Fruit fly (Drosophila melanogaster) whole organism, larva: ENCODE measurements around the gene CG32369.

Source experiments
- noc ChIP-seq: fragments of 200-800 bp; sonication (Bioruptor generic); optimal IDR thresholded peaks from 3 replicates; lab custom pipeline; 2019; ENCODE audit warnings: missing biosample characterization, mild to moderate bottlenecking, missing genetic modification characterization, moderate library complexity

The CG32369 gene

dm6 chr3L:7821615-7822574 lies 12.3 kb upstream of the CG32369 start:
- no peak for TF ChIP-seq noc (tag; lab: Kevin White, UChicago)

- TF ChIP-seq noc (tag; lab: Kevin White, UChicago), result no peak
These were observed 11.5 kb upstream of the CG32369 start for dm6 chr3L:7821169-7821568.

DNA sequence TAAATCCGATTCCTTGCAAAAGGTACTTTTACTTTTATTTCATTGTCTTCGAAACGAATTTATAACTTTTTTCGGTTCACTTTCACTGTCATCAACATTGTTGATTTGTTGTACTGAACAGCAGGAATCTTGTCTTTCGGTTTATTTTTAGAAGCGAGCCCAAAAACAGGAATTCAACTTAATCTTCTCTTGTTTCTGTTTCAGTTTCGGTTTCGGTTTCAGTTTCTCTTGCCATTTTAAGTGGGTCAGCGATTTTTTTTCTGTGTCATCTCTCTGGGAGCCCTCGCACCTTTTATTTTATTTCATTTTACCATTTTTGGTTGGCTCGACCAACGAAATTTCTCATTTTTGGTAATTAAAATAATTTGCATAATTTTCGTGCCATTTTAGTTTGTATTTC lies 10.6 kb upstream of the CG32369 start:
- no peak for TF ChIP-seq noc (tag; lab: Kevin White, UChicago)

DNA sequence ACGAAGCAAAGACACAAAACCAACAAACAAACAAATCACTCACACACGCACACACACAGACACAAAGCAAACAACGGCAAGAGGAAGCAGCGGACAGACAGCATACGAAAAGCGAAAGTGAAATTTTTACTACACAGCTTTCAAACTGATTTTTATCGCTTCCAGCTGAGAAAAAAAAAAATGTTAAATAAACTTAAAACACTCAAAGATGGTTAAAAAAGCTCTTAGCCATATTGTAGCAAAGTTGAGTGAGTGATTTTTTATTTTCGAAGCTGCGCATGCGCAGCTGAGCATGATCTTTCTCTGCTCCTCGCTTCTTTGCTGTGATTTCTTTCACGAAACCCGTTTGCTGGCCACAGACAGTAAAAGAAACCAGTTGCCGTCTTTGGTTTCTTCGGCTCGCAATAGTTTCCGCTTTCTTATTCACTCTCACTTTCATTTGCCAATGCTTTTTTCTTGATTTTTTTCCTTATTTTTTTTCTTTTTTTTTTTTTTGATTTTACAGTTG lies 8.9 kb upstream of the CG32369 start:
- TF ChIP-seq noc (tag; lab: Kevin White, UChicago), result no peak

DNA sequence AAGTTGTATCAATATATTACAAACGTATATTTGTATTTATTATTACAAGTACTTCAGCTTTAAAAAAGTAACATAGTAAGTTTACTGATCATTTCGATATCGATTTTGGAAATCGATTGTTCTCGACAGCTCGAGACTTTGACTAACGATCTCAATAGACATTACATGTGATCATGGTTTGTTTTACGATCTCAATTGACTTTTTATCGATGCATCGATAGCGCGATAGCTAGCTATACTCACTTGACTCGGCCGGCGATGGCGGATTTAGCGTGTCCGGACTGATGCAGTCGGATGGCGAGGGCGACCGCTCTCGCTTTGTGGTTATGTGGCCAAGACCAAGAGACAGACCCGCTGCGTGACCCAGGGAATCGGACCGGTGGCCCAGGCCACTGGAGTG lies 7.6 kb upstream of the CG32369 start:
- no peak for TF ChIP-seq noc (tag; lab: Kevin White, UChicago)

DNA sequence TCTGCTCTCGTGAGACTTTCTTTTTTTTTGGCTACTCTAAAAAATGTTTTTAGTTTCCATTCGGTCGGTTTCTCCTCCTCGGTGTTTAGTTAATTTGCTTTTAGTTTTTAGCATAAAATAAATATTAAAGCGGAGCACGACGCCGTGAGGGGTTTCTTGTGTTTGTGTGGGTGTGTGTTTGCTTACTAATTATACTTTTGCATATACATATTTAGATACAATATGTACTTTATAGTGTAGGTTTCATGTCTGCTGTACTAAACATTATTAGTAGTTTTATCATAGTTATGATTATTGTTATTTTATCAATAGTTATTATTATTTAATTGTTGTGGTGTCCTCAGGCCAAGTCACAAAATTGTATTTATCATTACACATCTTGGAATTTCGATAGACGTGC lies 6.3 kb upstream of the CG32369 start:
- no peak for TF ChIP-seq noc (tag; lab: Kevin White, UChicago)

DNA sequence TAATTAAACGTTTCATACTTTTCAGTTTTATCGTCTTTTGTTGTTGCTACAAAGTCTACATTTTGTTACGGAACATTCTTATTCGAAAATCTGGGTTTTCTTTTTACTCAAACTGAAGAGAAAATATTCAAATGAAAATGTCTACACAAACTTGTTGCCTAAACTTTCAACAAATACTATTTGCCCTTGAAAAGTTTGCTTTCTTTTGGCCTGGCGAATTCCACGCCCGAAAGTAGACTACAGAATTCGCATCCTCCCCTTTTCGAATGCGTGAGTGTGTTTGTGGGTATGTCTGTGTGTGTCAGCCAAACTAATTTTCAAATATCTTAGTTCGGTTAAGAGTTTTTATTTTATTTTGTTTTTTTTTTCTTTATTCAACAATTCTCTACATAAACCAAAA lies 3.8 kb upstream of the CG32369 start:
- TF ChIP-seq noc (tag; lab: Kevin White, UChicago), result no peak

DNA sequence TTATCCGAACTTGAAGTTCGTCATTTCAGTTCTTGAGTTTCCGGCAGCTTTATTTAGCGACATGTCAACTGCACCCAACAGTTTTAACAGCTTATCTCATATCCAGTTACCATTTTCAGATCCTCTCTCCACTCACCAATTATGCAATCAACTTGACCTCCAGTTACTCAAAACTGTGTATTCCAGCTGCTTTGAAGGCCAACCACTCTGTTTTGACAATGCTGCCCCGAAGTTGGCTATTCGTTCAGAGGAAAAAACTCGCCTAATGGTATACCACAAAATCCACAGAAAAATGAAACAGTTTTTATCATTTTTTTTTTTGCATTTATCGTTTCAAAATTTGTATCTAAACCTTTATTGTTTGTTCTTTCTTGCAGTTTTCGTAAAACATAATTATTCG lies 2.0 kb upstream of the CG32369 start:
- TF ChIP-seq noc (tag; lab: Kevin White, UChicago), result no peak

- no peak for TF ChIP-seq noc (tag; lab: Kevin White, UChicago)
These were observed 1.3 kb upstream of the CG32369 start for dm6 chr3L:7810924-7811323.

dm6 chr3L:7810426-7810825 lies 801 bp upstream of the CG32369 start:
- no peak for TF ChIP-seq noc (tag; lab: Kevin White, UChicago)

DNA sequence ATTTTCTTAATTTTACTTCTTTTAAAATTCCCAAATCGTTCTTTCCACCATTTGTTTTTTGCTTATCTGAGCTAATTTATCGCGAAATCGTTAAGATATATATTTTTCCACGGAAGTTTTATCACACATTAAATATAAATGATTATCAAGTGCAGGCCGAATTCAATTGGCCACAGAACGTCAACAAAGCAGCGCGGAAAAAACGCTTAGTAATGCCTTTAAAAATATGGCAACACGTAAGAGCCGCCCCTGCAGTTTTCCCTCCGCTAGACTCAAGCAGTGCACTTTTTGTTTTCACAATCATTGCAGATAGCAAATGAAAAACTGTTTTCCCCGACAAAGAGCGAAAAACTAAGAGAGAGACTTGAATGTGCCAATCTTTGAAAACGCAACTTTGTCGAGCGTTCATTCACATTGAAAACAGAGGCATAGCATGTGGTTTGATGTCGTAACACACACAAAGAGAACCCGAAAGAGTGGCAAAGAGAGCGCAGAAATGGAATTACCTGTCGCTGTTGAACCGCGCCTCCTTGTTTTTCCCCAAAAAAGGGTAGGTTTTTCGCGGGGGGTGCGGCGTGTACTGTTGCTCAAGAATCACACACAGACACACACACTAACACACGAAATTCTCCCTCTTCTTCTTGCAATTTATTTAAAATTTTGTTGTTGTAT lies 998 bp downstream of the CG32369 start:
- TF ChIP-seq noc (tag; lab: Kevin White, UChicago), result no peak

- no peak for TF ChIP-seq noc (tag; lab: Kevin White, UChicago)
These were observed 1.8 kb downstream of the CG32369 start for dm6 chr3L:7807552-7808402.

DNA sequence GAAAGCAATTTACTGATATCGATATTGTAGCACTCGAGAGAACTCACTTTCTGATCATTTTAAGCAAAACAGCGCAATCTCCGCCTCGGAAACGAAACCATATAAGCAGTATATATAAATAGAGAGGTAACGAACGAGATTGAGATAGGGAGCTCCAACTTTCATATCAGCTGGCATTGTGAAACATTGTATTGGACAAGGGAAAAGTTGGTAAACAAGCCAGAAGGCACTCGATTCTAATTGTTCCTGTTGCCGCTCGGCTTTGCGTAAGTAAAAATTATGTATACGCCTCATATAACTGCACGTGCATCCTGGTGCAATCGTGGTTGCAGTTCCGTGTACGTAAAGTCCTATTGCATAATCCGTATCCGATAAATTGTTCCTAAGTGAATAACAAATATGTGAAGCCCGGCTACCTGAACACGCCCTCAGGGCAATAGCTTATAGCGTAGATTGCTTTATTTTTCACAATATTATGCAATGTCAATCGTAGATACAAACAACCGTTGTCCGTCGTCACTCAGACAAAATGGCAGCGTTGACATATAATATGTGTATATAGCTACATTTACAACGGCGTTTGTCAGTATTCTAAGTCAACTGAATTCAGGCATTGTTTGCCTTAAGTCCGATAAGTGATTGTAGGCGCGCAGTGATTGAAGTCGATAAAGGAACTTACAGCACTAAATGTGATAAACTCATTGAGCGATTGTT lies 3.0 kb downstream of the CG32369 start:
- no peak for TF ChIP-seq noc (tag; lab: Kevin White, UChicago)

- no peak for TF ChIP-seq noc (tag; lab: Kevin White, UChicago)
These were observed 4.3 kb downstream of the CG32369 start for dm6 chr3L:7805336-7805803.
